Worm (Caenorhabditis elegans) whole organism, young adult: ENCODE results near the gene C30F2.4.

ENCODE experiments used
- ama-1 ChIP-seq, 3 experiments: fragments of 150-350 bp in 1 of 3; sonication (generic microtip) in 2 of 3; optimal IDR thresholded peaks; 2 replicates each; lab custom pipeline; 2014 to 2018; ENCODE audit warnings: missing biosample characterization in 2 of 3, missing genetic modification characterization in 2 of 3, missing genetic modification reagents in 2 of 3
- dpl-1 ChIP-seq: fragments of 150-350 bp; optimal IDR thresholded peaks from 2 replicates; lab custom pipeline; 2014; ENCODE audit warnings: missing biosample characterization, missing genetic modification reagents, missing genetic modification characterization
- lir-1 ChIP-seq: fragments of 200-800 bp; sonication (Bioruptor generic); conservative IDR thresholded peaks from 2 replicates; pipeline ENCODE4 v1.3.6; 2022; ENCODE audit warnings: missing genetic modification reagents, missing genetic modification characterization, missing compliant biosample characterization
- pha-4 ChIP-seq: fragments of 150-350 bp; sonication (generic microtip); optimal IDR thresholded peaks from 2 replicates; lab custom pipeline; 2014; ENCODE audit warnings: missing biosample characterization, missing genetic modification reagents, missing genetic modification characterization

DNA sequence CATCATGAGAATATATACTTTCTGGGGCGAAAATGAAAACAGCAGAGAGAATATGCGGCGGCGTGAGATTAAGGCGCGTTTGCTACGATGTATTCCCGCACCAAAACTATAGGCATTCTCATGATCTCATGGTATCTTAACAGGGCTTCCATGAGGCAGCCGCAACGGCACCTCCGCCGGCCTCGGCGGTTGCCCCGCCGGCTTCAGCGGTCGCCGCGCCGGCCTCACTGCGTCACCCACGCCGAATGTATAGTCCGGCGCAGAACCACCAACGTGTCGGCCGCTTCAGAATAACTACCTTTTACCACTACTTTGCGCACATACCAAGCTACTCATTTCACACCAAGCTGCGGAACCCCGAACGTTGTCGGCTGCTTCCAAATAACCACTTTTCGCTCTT, 41.2 kb upstream of the C30F2.4 start:
- TF ChIP-seq dpl-1 (GFP tag; lab: Kevin White, UChicago) (no peak), ama-1 (optimal IDR thresholded peaks at IDR 0.05; lab: Kevin White, UChicago) (no peak), ama-1 (GFP tag; optimal IDR thresholded peaks at IDR 0.05; lab: Kevin White, UChicago) (no peak), lir-1 (no peak), pha-4 (no peak)
